Fruit fly (Drosophila melanogaster) whole organism, adult: ENCODE measurements around the gene CG6574.

ENCODE experiments used
- CG11617 ChIP-seq: fragments of 200-800 bp; sonication (Bioruptor generic); optimal IDR thresholded peaks from 2 replicates; lab custom pipeline; 2017; ENCODE audit warnings: mild to moderate bottlenecking, missing biosample characterization, missing genetic modification reagents, missing genetic modification characterization
- CG12768 ChIP-seq: fragments of 200-800 bp; sonication (Bioruptor generic); optimal IDR thresholded peaks from 2 replicates; lab custom pipeline; 2017; ENCODE audit warnings: missing biosample characterization, missing genetic modification characterization, mild to moderate bottlenecking, moderate library complexity, missing genetic modification reagents
- CG14711 ChIP-seq: fragments of 200-800 bp; sonication (Bioruptor generic); optimal IDR thresholded peaks from 2 replicates; lab custom pipeline; 2018; ENCODE audit warnings: missing biosample characterization, mild to moderate bottlenecking, missing genetic modification characterization, moderate library complexity
- CG1620 ChIP-seq: fragments of 200-800 bp; sonication (Bioruptor generic); optimal IDR thresholded peaks from 2 replicates; lab custom pipeline; 2016; ENCODE audit warnings: missing biosample characterization, missing genetic modification characterization
- CG33017 ChIP-seq: fragments of 200-800 bp; sonication (Bioruptor generic); optimal IDR thresholded peaks from 2 replicates; lab custom pipeline; 2018; ENCODE audit warnings: missing biosample characterization, mild to moderate bottlenecking, missing genetic modification characterization, moderate library complexity
- CG5204 ChIP-seq: fragments of 200-800 bp; sonication (Bioruptor generic); optimal IDR thresholded peaks from 2 replicates; lab custom pipeline; 2016; ENCODE audit warnings: missing biosample characterization, missing genetic modification characterization
- CG7045 ChIP-seq: fragments of 200-800 bp; sonication (Bioruptor generic); optimal IDR thresholded peaks from 2 replicates; lab custom pipeline; 2017; ENCODE audit warnings: missing biosample characterization, mild to moderate bottlenecking, missing genetic modification characterization
- CG7101 ChIP-seq: fragments of 200-800 bp; sonication (Bioruptor generic); optimal IDR thresholded peaks from 2 replicates; lab custom pipeline; 2018; ENCODE audit warnings: missing biosample characterization, mild to moderate bottlenecking, missing genetic modification characterization, moderate library complexity
- Clk ChIP-seq: fragments of 200-800 bp; sonication (Bioruptor generic); optimal IDR thresholded peaks from 2 replicates; lab custom pipeline; 2017; ENCODE audit warnings: missing biosample characterization, missing genetic modification characterization
- Crg-1 ChIP-seq: fragments of 200-800 bp; sonication (Bioruptor generic); optimal IDR thresholded peaks from 2 replicates; lab custom pipeline; 2016; ENCODE audit warnings: missing biosample characterization, missing genetic modification characterization
- Hr96 ChIP-seq: fragments of 200-800 bp; sonication (Bioruptor generic); optimal IDR thresholded peaks from 2 replicates; lab custom pipeline; 2016; ENCODE audit warnings: missing biosample characterization, missing genetic modification characterization
- Mnt ChIP-seq: fragments of 200-800 bp; sonication (Bioruptor generic); optimal IDR thresholded peaks from 2 replicates; lab custom pipeline; 2016; ENCODE audit warnings: missing biosample characterization, mild to moderate bottlenecking, missing genetic modification characterization
- bab1 ChIP-seq: fragments of 200-800 bp; sonication (Bioruptor generic); optimal IDR thresholded peaks from 3 replicates; lab custom pipeline; 2019; ENCODE audit warnings: missing biosample characterization, mild to moderate bottlenecking, missing genetic modification characterization, moderate library complexity
- cic ChIP-seq: fragments of 200-800 bp; sonication (Bioruptor generic); optimal IDR thresholded peaks from 2 replicates; lab custom pipeline; 2017; ENCODE audit warnings: missing biosample characterization, mild to moderate bottlenecking, missing genetic modification characterization, moderate library complexity
- cnc ChIP-seq, 2 experiments: fragments of >200 bp; optimal IDR thresholded peaks; 2 replicates each; lab custom pipeline; 2017
- kay ChIP-seq: fragments of 200-800 bp; sonication (Bioruptor generic); peaks from one replicate; lab custom pipeline; 2016; ENCODE audit warnings: missing biosample characterization, missing genetic modification characterization, borderline replicate concordance
- ovo ChIP-seq: fragments of 200-800 bp; sonication (Bioruptor generic); optimal IDR thresholded peaks from 2 replicates; lab custom pipeline; 2016; ENCODE audit warnings: missing biosample characterization, missing genetic modification characterization
- pad ChIP-seq: fragments of 200-800 bp; sonication (Bioruptor generic); optimal IDR thresholded peaks from 3 replicates; lab custom pipeline; 2017; ENCODE audit warnings: missing biosample characterization, missing genetic modification characterization, mild to moderate bottlenecking, moderate library complexity, missing genetic modification reagents
- tj ChIP-seq: fragments of 200-800 bp; sonication (Bioruptor generic); optimal IDR thresholded peaks from 3 replicates; lab custom pipeline; 2017; ENCODE audit warnings: missing biosample characterization, mild to moderate bottlenecking, missing genetic modification characterization, moderate library complexity
- toe ChIP-seq: fragments of 200-800 bp; sonication (Bioruptor generic); optimal IDR thresholded peaks from 2 replicates; lab custom pipeline; 2016; ENCODE audit warnings: missing biosample characterization, missing genetic modification characterization

Gene CG6574

DNA sequence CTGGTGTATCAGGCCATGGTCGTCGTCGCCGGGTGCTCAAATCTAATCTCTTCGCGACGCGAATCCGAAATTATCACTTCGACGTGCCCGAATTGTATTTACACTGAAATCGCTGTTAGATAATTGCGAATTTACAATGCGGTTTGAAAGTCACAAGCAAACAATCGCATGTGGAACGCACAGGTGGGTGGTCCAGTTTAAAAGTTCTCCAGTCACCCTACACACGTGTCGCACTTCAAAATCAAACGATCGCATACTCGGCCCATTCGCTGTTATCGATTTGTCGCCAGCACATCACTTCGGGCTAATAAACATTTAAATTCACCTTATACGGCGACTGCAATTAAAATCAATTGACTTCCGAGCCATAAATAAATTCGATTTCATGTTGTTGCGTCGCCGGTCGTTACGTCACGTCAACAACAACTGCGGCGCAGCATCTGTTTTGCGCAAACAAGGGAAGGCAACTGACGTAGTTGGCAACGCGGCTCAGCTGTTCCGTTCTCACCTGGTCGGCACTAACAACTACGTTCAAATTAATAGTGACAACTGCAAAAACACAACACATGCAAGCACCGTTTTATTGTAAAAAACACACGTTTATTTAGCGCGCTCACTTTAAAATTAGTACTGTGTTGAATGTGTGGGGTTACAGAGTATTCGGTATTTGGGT is at the start of gene CG6574:
Gene CG6574, minus strand, starts transcription at position 216 of the 673 bp plus-strand sequence.
- peak; percentile 44 for TF ChIP-seq CG12768 (GFP tag; lab: Kevin White, UChicago)
- no peak for TF ChIP-seq tj (GFP tag; lab: Kevin White, UChicago)
- TF ChIP-seq bab1 (GFP tag; lab: Kevin White, UChicago): peak; percentile 64
- TF ChIP-seq Mnt (GFP tag; lab: Kevin White, UChicago): peak; percentile 90
- TF ChIP-seq CG14711 (tag; lab: Kevin White, UChicago): peak; percentile 5
- TF ChIP-seq CG11617 (GFP tag; lab: Kevin White, UChicago): peak; percentile 54
- TF ChIP-seq Clk: peak; percentile 18
- no peak for TF ChIP-seq pad (GFP tag; lab: Kevin White, UChicago)
- no peak for TF ChIP-seq Crg-1 (GFP tag; lab: Kevin White, UChicago)
- no peak for TF ChIP-seq ovo (GFP tag; lab: Kevin White, UChicago)
- TF ChIP-seq kay (GFP tag; lab: Kevin White, UChicago): no peak
- peak; percentile 87 for TF ChIP-seq cic (GFP tag; lab: Kevin White, UChicago)

DNA sequence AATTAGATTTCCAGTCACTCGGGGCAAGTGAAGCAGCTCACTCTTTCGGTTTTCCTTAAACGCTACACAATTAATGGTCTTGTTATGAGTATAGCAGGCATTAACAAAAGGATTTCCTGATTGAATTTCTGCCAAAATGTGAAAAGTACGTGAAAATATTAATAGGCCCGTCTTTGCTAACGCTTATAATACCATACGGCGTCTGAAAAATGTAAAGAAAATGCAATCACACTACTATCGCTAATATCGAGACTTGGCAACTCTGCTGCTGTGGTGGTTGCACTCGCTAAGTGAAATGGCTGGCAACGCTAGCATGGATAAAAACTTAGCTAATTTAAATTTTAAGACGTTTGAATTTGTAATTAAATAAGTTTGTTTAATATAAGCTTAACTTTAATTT is 30.5 kb upstream of the CG6574 start, which contains the start of gene CG6621:
Gene CG6621, minus strand, starts transcription at position 205 of the 400 bp plus-strand sequence.
- TF ChIP-seq CG7045 (GFP tag; lab: Kevin White, UChicago) (no peak), bab1 (GFP tag; lab: Kevin White, UChicago) (peak; percentile 7), pad (GFP tag; lab: Kevin White, UChicago) (peak; percentile 2), CG5204 (no peak), cic (GFP tag; lab: Kevin White, UChicago) (no peak), Mnt (GFP tag; lab: Kevin White, UChicago) (peak; percentile 4), CG7101 (no peak), kay (GFP tag; lab: Kevin White, UChicago) (no peak), cnc (optimal IDR thresholded peaks at IDR 0.05; lab: Kevin White, UChicago) (no peak), Hr96 (GFP tag; lab: Kevin White, UChicago) (no peak), Crg-1 (GFP tag; lab: Kevin White, UChicago) (no peak), CG33017 (tag; lab: Kevin White, UChicago) (no peak), CG1620 (no peak), Clk (no peak), CG14711 (tag; lab: Kevin White, UChicago) (peak; percentile 93), toe (GFP tag; lab: Kevin White, UChicago) (no peak), CG11617 (GFP tag; lab: Kevin White, UChicago) (no peak), ovo (GFP tag; lab: Kevin White, UChicago) (no peak), CG12768 (GFP tag; lab: Kevin White, UChicago) (no peak), tj (GFP tag; lab: Kevin White, UChicago) (no peak)

DNA sequence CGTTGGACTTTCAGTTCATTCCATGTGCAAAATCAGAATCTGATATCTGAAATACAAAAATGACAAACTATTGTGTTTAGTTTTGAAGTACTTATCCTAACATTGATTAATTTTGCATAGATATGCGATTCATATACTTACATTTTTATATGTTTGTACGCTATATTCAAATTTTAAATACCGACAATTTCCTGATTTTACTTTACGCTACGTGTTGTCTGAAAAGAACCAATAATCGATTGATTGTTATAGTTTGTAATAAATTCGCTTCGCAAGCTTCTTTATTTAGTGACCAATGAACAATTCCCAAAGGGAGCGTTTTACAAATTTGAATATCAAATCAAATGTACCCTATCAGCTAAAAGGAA is 26.7 kb upstream of the CG6574 start, which contains the start of gene Ak3:
Gene Ak3, minus strand, starts transcription at position 69 of the 368 bp plus-strand sequence.
- no peak for TF ChIP-seq cic (GFP tag; lab: Kevin White, UChicago)
- TF ChIP-seq Mnt (GFP tag; lab: Kevin White, UChicago): no peak
- TF ChIP-seq CG11617 (GFP tag; lab: Kevin White, UChicago): no peak
- no peak for TF ChIP-seq cnc (optimal IDR thresholded peaks at IDR 0.05; lab: Kevin White, UChicago)
- no peak for TF ChIP-seq CG14711 (tag; lab: Kevin White, UChicago)
- no peak for TF ChIP-seq bab1 (GFP tag; lab: Kevin White, UChicago)
- TF ChIP-seq CG33017 (tag; lab: Kevin White, UChicago): no peak
- no peak for TF ChIP-seq Crg-1 (GFP tag; lab: Kevin White, UChicago)
- no peak for TF ChIP-seq Hr96 (GFP tag; lab: Kevin White, UChicago)
- no peak for TF ChIP-seq tj (GFP tag; lab: Kevin White, UChicago)
- no peak for TF ChIP-seq CG12768 (GFP tag; lab: Kevin White, UChicago)
- no peak for TF ChIP-seq CG1620
- no peak for TF ChIP-seq CG5204
- TF ChIP-seq kay (GFP tag; lab: Kevin White, UChicago): no peak
- no peak for TF ChIP-seq pad (GFP tag; lab: Kevin White, UChicago)
- no peak for TF ChIP-seq CG7045 (GFP tag; lab: Kevin White, UChicago)
- TF ChIP-seq ovo (GFP tag; lab: Kevin White, UChicago): no peak
- TF ChIP-seq toe (GFP tag; lab: Kevin White, UChicago): no peak
- no peak for TF ChIP-seq Clk
- no peak for TF ChIP-seq CG7101

DNA sequence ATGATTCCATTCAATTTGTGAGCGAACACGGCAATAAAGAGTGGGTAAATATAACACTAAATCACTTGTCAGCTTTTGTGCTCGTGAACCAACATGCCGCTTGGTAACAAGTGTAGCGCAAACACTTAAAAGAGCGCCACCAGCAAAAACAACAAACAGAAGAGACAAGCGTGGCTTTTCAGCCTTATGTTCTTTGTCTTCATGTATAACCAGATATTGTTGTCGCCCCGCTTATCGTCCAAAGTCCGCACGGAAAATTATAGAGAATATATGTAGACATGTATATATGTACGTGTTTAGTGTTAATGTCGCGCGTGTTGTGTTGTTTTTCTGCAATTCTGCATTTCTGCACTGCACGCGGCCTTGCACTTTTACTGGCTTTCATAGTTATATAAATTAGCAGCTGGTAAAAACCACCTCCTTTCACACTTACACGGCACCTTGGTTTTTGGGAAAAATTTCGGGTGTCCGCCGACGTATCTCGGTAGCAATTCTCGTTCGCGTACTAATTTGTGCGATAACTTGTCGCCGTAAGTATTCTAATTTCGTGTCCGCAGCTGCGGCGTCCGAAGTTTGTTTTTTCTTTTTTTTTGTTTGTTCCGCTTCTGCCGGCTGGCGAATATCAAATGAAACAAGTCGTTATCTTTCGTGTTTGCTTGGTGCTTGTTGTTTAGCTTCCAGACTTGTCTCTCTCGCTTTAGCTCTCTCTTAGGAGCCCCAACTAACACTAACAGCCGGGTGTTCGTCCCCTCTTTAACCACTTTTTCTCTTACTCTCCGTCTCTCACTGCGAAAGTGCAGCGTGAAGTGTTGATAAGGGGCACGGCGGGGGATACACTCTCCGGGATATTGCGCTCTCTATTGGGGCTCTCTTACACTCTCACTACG is 26.1 kb upstream of the CG6574 start:
- TF ChIP-seq CG1620 (no peak), toe (GFP tag; lab: Kevin White, UChicago) (peak; percentile 25), CG12768 (GFP tag; lab: Kevin White, UChicago) (peak; percentile 73), bab1 (GFP tag; lab: Kevin White, UChicago) (peak; percentile 42), Clk (peak; percentile 56), pad (GFP tag; lab: Kevin White, UChicago) (peak; percentile 53), tj (GFP tag; lab: Kevin White, UChicago) (peak; percentile 95), CG7045 (GFP tag; lab: Kevin White, UChicago) (peak; percentile 6), cnc (optimal IDR thresholded peaks at IDR 0.05; lab: Kevin White, UChicago) (no peak), ovo (GFP tag; lab: Kevin White, UChicago) (no peak), CG7101 (peak; percentile 12), Crg-1 (GFP tag; lab: Kevin White, UChicago) (no peak), CG33017 (tag; lab: Kevin White, UChicago) (peak; percentile 50), kay (GFP tag; lab: Kevin White, UChicago) (no peak), CG11617 (GFP tag; lab: Kevin White, UChicago) (peak; percentile 38), cic (GFP tag; lab: Kevin White, UChicago) (peak; percentile 60), Mnt (GFP tag; lab: Kevin White, UChicago) (peak; percentile 71), CG5204 (no peak), Hr96 (GFP tag; lab: Kevin White, UChicago) (no peak), CG14711 (tag; lab: Kevin White, UChicago) (peak; percentile 30)
